Worm (Caenorhabditis elegans) whole organism, late embryonic: ENCODE data around the gene unc-25.

Source experiments
- ama-1 ChIP-seq: fragments of 150-350 bp; optimal IDR thresholded peaks from 2 replicates; lab custom pipeline; 2014
- ceh-18 ChIP-seq: sonication (generic microtip); optimal IDR thresholded peaks from 2 replicates; lab custom pipeline; 2016; ENCODE audit warnings: missing genetic modification characterization, missing compliant biosample characterization
- dmd-4 ChIP-seq: sonication (generic microtip); optimal IDR thresholded peaks from 2 replicates; lab custom pipeline; 2016; ENCODE audit warnings: borderline replicate concordance, missing genetic modification characterization, missing compliant biosample characterization
- dve-1 ChIP-seq: sonication (generic microtip); optimal IDR thresholded peaks from 2 replicates; lab custom pipeline; 2017; ENCODE audit warnings: antibody characterized with exemption, mild to moderate bottlenecking, missing genetic modification characterization, missing compliant biosample characterization
- madf-2 ChIP-seq: sonication (generic microtip); optimal IDR thresholded peaks from 2 replicates; lab custom pipeline; 2017; ENCODE audit warnings: missing genetic modification characterization, missing compliant biosample characterization
- mec-3 ChIP-seq: sonication (generic microtip); optimal IDR thresholded peaks from 2 replicates; lab custom pipeline; 2016; ENCODE audit warnings: borderline replicate concordance, missing genetic modification characterization, missing compliant biosample characterization
- nfya-1 ChIP-seq: sonication (generic microtip); optimal IDR thresholded peaks from 2 replicates; lab custom pipeline; 2017; ENCODE audit warnings: missing genetic modification characterization, mild to moderate bottlenecking, missing compliant biosample characterization, antibody characterized with exemption, moderate library complexity
- npax-4 ChIP-seq: sonication (generic microtip); optimal IDR thresholded peaks from 2 replicates; lab custom pipeline; 2016; ENCODE audit warnings: missing genetic modification characterization, missing compliant biosample characterization
- pqm-1 ChIP-seq: sonication (generic microtip); optimal IDR thresholded peaks from 2 replicates; lab custom pipeline; 2016; ENCODE audit warnings: missing genetic modification characterization, missing compliant biosample characterization
- unc-55 ChIP-seq: sonication (generic microtip); optimal IDR thresholded peaks from 2 replicates; lab custom pipeline; 2017; ENCODE audit warnings: missing biosample characterization, missing genetic modification reagents, missing genetic modification characterization

DNA sequence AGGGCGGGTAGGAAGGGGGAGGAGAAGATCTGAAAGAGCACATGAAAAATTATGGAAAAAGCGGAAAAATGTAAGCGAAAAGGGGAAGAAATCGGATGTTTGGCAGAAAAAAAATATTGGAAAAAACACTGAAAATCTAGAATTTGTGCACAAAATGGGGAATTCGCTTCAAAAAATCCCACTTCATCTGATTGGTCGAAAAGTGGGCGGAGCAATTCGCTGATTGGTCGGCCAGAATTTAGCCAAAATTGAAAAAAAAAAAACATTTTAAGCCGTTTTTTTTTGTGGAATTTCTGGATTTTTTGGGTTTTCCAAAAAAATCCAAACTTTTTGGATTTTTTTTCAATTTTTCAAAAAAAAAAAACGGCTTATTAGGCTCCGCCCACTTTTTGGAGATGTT, 21.6 kb upstream of the unc-25 start:
- TF ChIP-seq dmd-4 (tag; lab: Kevin White, UChicago) (no peak), ama-1 (lab: Kevin White, UChicago) (no peak), nfya-1 (tag; lab: Kevin White, UChicago) (peak; percentile 85), ceh-18 (no peak), pqm-1 (tag; lab: Kevin White, UChicago) (no peak), madf-2 (tag; lab: Kevin White, UChicago) (no peak), dve-1 (no peak), mec-3 (tag; lab: Kevin White, UChicago) (no peak), npax-4 (tag; lab: Kevin White, UChicago) (no peak), unc-55 (no peak)
